Fruit fly (Drosophila melanogaster): ENCODE data around the gene Dnali1.

The Dnali1 gene

dm6 chr3R:11869169-11869568, 23.9 kb downstream of the Dnali1 start, which contains the start of gene CG6959 (continued):
- TF ChIP-seq CTCF (GFP tag; optimal IDR thresholded peaks at IDR 0.05) (no peak), hth (optimal IDR thresholded peaks at IDR 0.05) (no peak), ranshi (GFP tag; IDR thresholded peaks at IDR 0.05) (peak; percentile 25; the same call in 1 of the 2 replicates), chif (GFP tag; optimal IDR thresholded peaks at IDR 0.05) (no peak), HLH3B (GFP tag; IDR thresholded peaks at IDR 0.05) (peak; percentile 8; the same call in 1 of the 2 replicates), fd96Cb (tag; optimal IDR thresholded peaks at IDR 0.05) (no peak), CG1647 (GFP tag; optimal IDR thresholded peaks at IDR 0.05) (no peak), ems (GFP tag; optimal IDR thresholded peaks at IDR 0.05) (no peak), CG17829 (tag; optimal IDR thresholded peaks at IDR 0.05) (no peak), stc (GFP tag; IDR thresholded peaks at IDR 0.05) (no peak), CG16779 (GFP tag; IDR thresholded peaks at IDR 0.05) (0 out of 2 replicates have a peak, but pooled peaks have one; percentile 40), CG6272 (GFP tag; IDR thresholded peaks at IDR 0.05) (no peak), CG12659 (GFP tag; optimal IDR thresholded peaks at IDR 0.05) (no peak), CG9609 (GFP tag; optimal IDR thresholded peaks at IDR 0.05) (peak; percentile 1), CG17328 (GFP tag; IDR thresholded peaks at IDR 0.05) (0 out of 2 replicates have a peak, but pooled peaks have one; percentile 30), E2f1 (GFP tag; IDR thresholded peaks at IDR 0.05) (no peak), sna (GFP tag; IDR thresholded peaks at IDR 0.05; ENCODE audit: partially characterized antibody) (0 out of 2 replicates have a peak, but pooled peaks have one; percentile 35), tll (GFP tag; optimal IDR thresholded peaks at IDR 0.05) (no peak), dpn (GFP tag; optimal IDR thresholded peaks at IDR 0.05) (no peak), repo (GFP tag; optimal IDR thresholded peaks at IDR 0.05) (no peak), CG16813 (GFP tag; IDR thresholded peaks at IDR 0.05; ENCODE audit: partially characterized antibody) (peak; percentile 9; the same call in 1 of the 3 replicates), lilli (GFP tag; optimal IDR thresholded peaks at IDR 0.05) (no peak), CG1792 (GFP tag; optimal IDR thresholded peaks at IDR 0.05) (no peak), CG17802 (tag; optimal IDR thresholded peaks at IDR 0.05) (no peak), lola (GFP tag; optimal IDR thresholded peaks at IDR 0.05) (no peak), fd64A (GFP tag; optimal IDR thresholded peaks at IDR 0.05) (no peak), CG9817 (tag; optimal IDR thresholded peaks at IDR 0.05) (no peak), CG17361 (GFP tag; IDR thresholded peaks at IDR 0.05) (no peak), CG8765 (GFP tag; IDR thresholded peaks at IDR 0.05) (0 out of 2 replicates have a peak, but pooled peaks have one; percentile 43), tx (GFP tag; optimal IDR thresholded peaks at IDR 0.05) (peak; percentile 5), CG16863 (GFP tag; optimal IDR thresholded peaks at IDR 0.05) (no peak), hbn (GFP tag; IDR thresholded peaks at IDR 0.05; ENCODE audit: partially characterized antibody) (no peak), al (GFP tag; IDR thresholded peaks at IDR 0.05) (no peak), CG12942 (GFP tag; optimal IDR thresholded peaks at IDR 0.05) (no peak), CG18262 (tag; optimal IDR thresholded peaks at IDR 0.05) (no peak), twi (tag; optimal IDR thresholded peaks at IDR 0.05) (no peak), Myb (GFP tag; optimal IDR thresholded peaks at IDR 0.05) (no peak), br (optimal IDR thresholded peaks at IDR 0.05) (no peak), Hr3 (GFP tag; optimal IDR thresholded peaks at IDR 0.05) (no peak), Bgb (GFP tag; IDR thresholded peaks at IDR 0.05; ENCODE audit: partially characterized antibody) (peak; percentile 60), pfk (GFP tag; optimal IDR thresholded peaks at IDR 0.05) (no peak), trem (tag; optimal IDR thresholded peaks at IDR 0.05) (no peak), CG8281 (tag; optimal IDR thresholded peaks at IDR 0.05) (no peak), pzg (GFP tag; optimal IDR thresholded peaks at IDR 0.05) (no peak), usp (GFP tag; optimal IDR thresholded peaks at IDR 0.05) (no peak), gcm2 (GFP tag; optimal IDR thresholded peaks at IDR 0.05) (no peak), CG34224 (GFP tag; IDR thresholded peaks at IDR 0.05; ENCODE audit: partially characterized antibody) (peak; percentile 38; the same call in 2 of the 3 replicates), NC2β (GFP tag; optimal IDR thresholded peaks at IDR 0.05) (no peak), mam (GFP tag; optimal IDR thresholded peaks at IDR 0.05) (no peak), CG8089 (GFP tag; optimal IDR thresholded peaks at IDR 0.05) (no peak), yki (optimal IDR thresholded peaks at IDR 0.05) (no peak), chn (GFP tag; optimal IDR thresholded peaks at IDR 0.05) (peak; percentile 17), CG30403 (GFP tag; optimal IDR thresholded peaks at IDR 0.05) (no peak)

Measured in whole organism, embryonic.